Worm (Caenorhabditis elegans) whole organism, young adult: ENCODE measurements around the gene dph-2.

Experiments used
- F33H1.4 ChIP-seq: fragments of 200-800 bp; sonication (Bioruptor generic); IDR thresholded peaks from 2 replicates; pipeline ENCODE4 v1.3.6; 2022; ENCODE audit warnings: missing genetic modification reagents, missing genetic modification characterization, missing compliant biosample characterization
- F57A8.1 ChIP-seq: fragments of 200-800 bp; sonication (Bioruptor generic); optimal IDR thresholded peaks from 2 replicates; lab custom pipeline; 2018; ENCODE audit warnings: mild to moderate bottlenecking, missing genetic modification characterization, moderate library complexity, missing compliant biosample characterization
- F57C9.4 ChIP-seq: sonication (generic microtip); optimal IDR thresholded peaks from 2 replicates; lab custom pipeline; 2017; ENCODE audit warnings: mild to moderate bottlenecking, missing genetic modification characterization, missing compliant biosample characterization
- sdz-38 ChIP-seq: sonication (generic microtip); optimal IDR thresholded peaks from 2 replicates; lab custom pipeline; 2016; ENCODE audit warnings: missing genotype, missing genetic modification characterization, missing compliant biosample characterization

- TF ChIP-seq F57C9.4 (tag; lab: Kevin White, UChicago): no peak
- TF ChIP-seq sdz-38 (tag; lab: Kevin White, UChicago): no peak
- TF ChIP-seq F57A8.1 (GFP tag; lab: Kevin White, UChicago): no peak
- TF ChIP-seq F33H1.4 (GFP tag; lab: Robert Waterston, UW): no peak
These were observed 39.6 kb upstream of the dph-2 start for ce11 chrII:10753694-10754093.
